Worm (Caenorhabditis elegans) whole organism, L4 larva: ENCODE measurements around the gene ttr-30.
A peak's percentile ranks its signal among the peaks of the same experiment; 100 is the strongest.

Source experiments
- F10B5.3 ChIP-seq: sonication (generic microtip); optimal IDR thresholded peaks from 2 replicates; lab custom pipeline; 2016; ENCODE audit warnings: mild to moderate bottlenecking, missing genetic modification characterization, missing compliant biosample characterization
- F26F4.8 ChIP-seq: fragments of 200-800 bp; sonication (Bioruptor generic); conservative IDR thresholded peaks from 2 replicates; pipeline ENCODE4 v1.3.6; 2022; ENCODE audit warnings: missing genetic modification characterization, missing compliant biosample characterization
- F37D6.2 ChIP-seq: sonication (generic microtip); optimal IDR thresholded peaks from 2 replicates; lab custom pipeline; 2016; ENCODE audit warnings: mild to moderate bottlenecking, missing genetic modification characterization, missing compliant biosample characterization
- R02D3.7 ChIP-seq: fragments of 150-350 bp; sonication (generic microtip); optimal IDR thresholded peaks from 3 replicates; lab custom pipeline; 2014; ENCODE audit warnings: missing biosample characterization, missing genetic modification characterization
- Y105C5A.15 ChIP-seq: fragments of 200-800 bp; sonication (Bioruptor generic); IDR thresholded peaks from 2 replicates; pipeline ENCODE4 v1.3.6; 2022; ENCODE audit warnings: missing genetic modification characterization, missing compliant biosample characterization
- Y48G9A.11 ChIP-seq: fragments of 200-800 bp; sonication (Bioruptor generic); IDR thresholded peaks from 2 replicates; pipeline ENCODE4 v1.3.6; 2022; ENCODE audit warnings: missing genetic modification reagents, missing genetic modification characterization, missing compliant biosample characterization
- ZK337.2 ChIP-seq: fragments of 200-800 bp; sonication (Bioruptor generic); IDR thresholded peaks from 2 replicates; pipeline ENCODE4 v1.3.6; 2022; ENCODE audit warnings: missing genetic modification reagents, missing genetic modification characterization, missing compliant biosample characterization
- aha-1 ChIP-seq: fragments of 150-350 bp; peaks from one replicate; lab custom pipeline; 2014; ENCODE audit warnings: missing biosample characterization, missing genetic modification characterization
- ama-1 ChIP-seq: fragments of 150-350 bp; optimal IDR thresholded peaks from 2 replicates; lab custom pipeline; 2014; ENCODE audit warnings: inconsistent platforms, mixed read lengths
- arid-1 ChIP-seq: fragments of 200-800 bp; sonication (Bioruptor generic); conservative IDR thresholded peaks from 2 replicates; pipeline ENCODE4 v1.3.6; 2022; ENCODE audit warnings: missing genetic modification reagents, missing genetic modification characterization, missing compliant biosample characterization
- ceh-62 ChIP-seq: sonication (generic microtip); optimal IDR thresholded peaks from 2 replicates; lab custom pipeline; 2017; ENCODE audit warnings: missing biosample characterization, missing genetic modification characterization
- ceh-82 ChIP-seq: sonication (generic microtip); optimal IDR thresholded peaks from 2 replicates; lab custom pipeline; 2017; ENCODE audit warnings: missing biosample characterization, missing genetic modification characterization
- daf-16 ChIP-seq, 3 experiments: sonication (generic microtip); optimal IDR thresholded peaks; 2 replicates each; lab custom pipeline; 2016 to 2017; ENCODE audit warnings: missing genetic modification characterization in 3 of 3, missing genetic modification reagents in 3 of 3, mild to moderate bottlenecking in 2 of 3, missing compliant biosample characterization in 2 of 3, missing biosample characterization in 1 of 3, moderate library complexity in 1 of 3
- daf-8 ChIP-seq: fragments of 200-800 bp; sonication (Bioruptor generic); IDR thresholded peaks from 2 replicates; pipeline ENCODE4 v1.3.6; 2022; ENCODE audit warnings: missing genetic modification characterization, missing compliant biosample characterization
- duxl-1 ChIP-seq: sonication (generic microtip); optimal IDR thresholded peaks from 2 replicates; lab custom pipeline; 2016; ENCODE audit warnings: mild to moderate bottlenecking, missing genetic modification characterization, moderate library complexity, missing compliant biosample characterization; ENCODE audit not compliant: poor library complexity
- fkh-10 ChIP-seq: fragments of 150-350 bp; optimal IDR thresholded peaks from 2 replicates; lab custom pipeline; 2014; ENCODE audit warnings: missing biosample characterization, missing genetic modification reagents, missing genetic modification characterization
- hlh-30 ChIP-seq: sonication (generic microtip); optimal IDR thresholded peaks from 2 replicates; lab custom pipeline; 2017; ENCODE audit warnings: antibody characterized with exemption, mild to moderate bottlenecking, missing genetic modification characterization, missing compliant biosample characterization; ENCODE audit not compliant: insufficient read depth
- lim-7 ChIP-seq: fragments of 200-800 bp; sonication (Bioruptor generic); IDR thresholded peaks from 2 replicates; pipeline ENCODE4 v1.3.6; 2022; ENCODE audit warnings: missing genetic modification characterization, missing compliant biosample characterization
- lin-1 ChIP-seq: fragments of 200-800 bp; sonication (Bioruptor generic); IDR thresholded peaks from 2 replicates; pipeline ENCODE4 v1.3.6; 2022; ENCODE audit warnings: missing genetic modification reagents, missing genetic modification characterization, missing compliant biosample characterization
- lin-13 ChIP-seq: fragments of 150-350 bp; optimal IDR thresholded peaks from 2 replicates; lab custom pipeline; 2014; ENCODE audit warnings: missing biosample characterization, missing genetic modification reagents, missing genetic modification characterization
- lin-29 ChIP-seq: fragments of 200-800 bp; sonication (Bioruptor generic); IDR thresholded peaks from 2 replicates; pipeline ENCODE4 v1.3.6; 2022; ENCODE audit warnings: missing genetic modification reagents, missing genetic modification characterization, missing compliant biosample characterization
- lin-38 ChIP-seq: fragments of 200-800 bp; sonication (Bioruptor generic); IDR thresholded peaks from 2 replicates; pipeline ENCODE4 v1.3.6; 2022; ENCODE audit warnings: missing genetic modification reagents, missing genetic modification characterization, missing compliant biosample characterization
- mep-1 ChIP-seq: fragments of 150-350 bp; sonication (generic microtip); optimal IDR thresholded peaks from 3 replicates; lab custom pipeline; 2014; ENCODE audit warnings: missing biosample characterization, missing genetic modification characterization
- mes-2 ChIP-seq: sonication (generic microtip); optimal IDR thresholded peaks from 2 replicates; lab custom pipeline; 2016; ENCODE audit warnings: missing genotype, mild to moderate bottlenecking, missing genetic modification characterization, missing compliant biosample characterization; ENCODE audit not compliant: poor library complexity, severe bottlenecking
- mxl-3 ChIP-seq: fragments of 200-800 bp; sonication (Bioruptor generic); optimal IDR thresholded peaks from 2 replicates; lab custom pipeline; 2018; ENCODE audit warnings: mild to moderate bottlenecking, missing genetic modification characterization, missing compliant biosample characterization
- nhr-102 ChIP-seq: sonication (generic microtip); optimal IDR thresholded peaks from 2 replicates; lab custom pipeline; 2016; ENCODE audit warnings: mild to moderate bottlenecking, missing genetic modification characterization, moderate library complexity, missing compliant biosample characterization
- nhr-237 ChIP-seq: sonication (generic microtip); optimal IDR thresholded peaks from 2 replicates; lab custom pipeline; 2017; ENCODE audit warnings: missing biosample characterization, missing genetic modification characterization
- nhr-25 ChIP-seq: sonication (generic microtip); optimal IDR thresholded peaks from 2 replicates; lab custom pipeline; 2017; ENCODE audit warnings: missing genetic modification characterization, mild to moderate bottlenecking, missing compliant biosample characterization, antibody characterized with exemption, moderate library complexity, borderline replicate concordance; ENCODE audit not compliant: insufficient read depth
- nhr-41 ChIP-seq: fragments of 200-800 bp; sonication (Bioruptor generic); IDR thresholded peaks from 2 replicates; pipeline ENCODE4 v1.3.6; 2022; ENCODE audit warnings: missing genetic modification reagents, missing genetic modification characterization, missing compliant biosample characterization
- nhr-76 ChIP-seq: fragments of 150-350 bp; optimal IDR thresholded peaks from 2 replicates; lab custom pipeline; 2014; ENCODE audit warnings: missing biosample characterization, missing genetic modification characterization
- rbr-2 ChIP-seq: sonication (generic microtip); optimal IDR thresholded peaks from 2 replicates; lab custom pipeline; 2016; ENCODE audit warnings: missing genotype, missing genetic modification characterization, missing compliant biosample characterization
- sdz-12 ChIP-seq: fragments of 200-800 bp; sonication (Bioruptor generic); optimal IDR thresholded peaks from 2 replicates; lab custom pipeline; 2018; ENCODE audit warnings: mild to moderate bottlenecking, missing genetic modification characterization, missing compliant biosample characterization
- set-16 ChIP-seq: fragments of 200-800 bp; sonication (Bioruptor generic); IDR thresholded peaks from 2 replicates; pipeline ENCODE4 v1.3.6; 2022; ENCODE audit warnings: missing genetic modification reagents, missing genetic modification characterization, missing compliant biosample characterization
- snpc-4 ChIP-seq: fragments of 150-350 bp; optimal IDR thresholded peaks from 2 replicates; lab custom pipeline; 2014; ENCODE audit warnings: missing biosample characterization, missing genetic modification characterization
- spr-1 ChIP-seq: sonication (generic microtip); optimal IDR thresholded peaks from 2 replicates; lab custom pipeline; 2016; ENCODE audit warnings: mild to moderate bottlenecking, missing genetic modification characterization, missing compliant biosample characterization
- spr-3 ChIP-seq: fragments of 200-800 bp; sonication (Bioruptor generic); optimal IDR thresholded peaks from 2 replicates; lab custom pipeline; 2018; ENCODE audit warnings: mild to moderate bottlenecking, missing genetic modification characterization, missing compliant biosample characterization
- tra-1 ChIP-seq: fragments of 200-800 bp; sonication (Bioruptor generic); IDR thresholded peaks from 2 replicates; pipeline ENCODE4 v1.3.6; 2022; ENCODE audit warnings: missing genetic modification reagents, missing genetic modification characterization, missing compliant biosample characterization
- unc-62 ChIP-seq, 3 experiments: fragments of 150-350 bp in 1 of 3; sonication (generic microtip); optimal IDR thresholded peaks in 2 of 3; peaks in 1 of 3; 1 replicate in 1 of 3; 2 replicates in 2 of 3; lab custom pipeline; 2014 to 2017; ENCODE audit warnings: missing biosample characterization in 3 of 3, missing genetic modification characterization in 3 of 3, missing genetic modification reagents in 3 of 3, missing genotype in 1 of 3
- vab-7 ChIP-seq: fragments of 200-800 bp; sonication (Bioruptor generic); IDR thresholded peaks from 2 replicates; pipeline ENCODE4 v1.3.6; 2022; ENCODE audit warnings: missing genetic modification reagents, missing genetic modification characterization, missing compliant biosample characterization
- zag-1 ChIP-seq: fragments of 150-350 bp; optimal IDR thresholded peaks from 2 replicates; lab custom pipeline; 2014; ENCODE audit warnings: missing biosample characterization, missing genetic modification characterization
- zfp-3 ChIP-seq: fragments of 200-800 bp; sonication (Bioruptor generic); conservative IDR thresholded peaks from 2 replicates; pipeline ENCODE4 v1.3.6; 2022; ENCODE audit warnings: missing genetic modification reagents, missing genetic modification characterization, missing compliant biosample characterization
- ztf-7 ChIP-seq: fragments of 150-350 bp; optimal IDR thresholded peaks from 2 replicates; lab custom pipeline; 2014; ENCODE audit warnings: missing biosample characterization, missing genetic modification characterization

Gene ttr-30

ce11 chrX:7330685-7331196 is at the start of gene ttr-30:
Gene ttr-30 (plus strand): TSS chrX:7330949.
- peak; percentile 1 for TF ChIP-seq nhr-25
- TF ChIP-seq zag-1 (tag; lab: Kevin White, UChicago): no peak
- no peak for TF ChIP-seq lin-13
- TF ChIP-seq nhr-41 (GFP tag; lab: Robert Waterston, UW): no peak
- TF ChIP-seq arid-1 (GFP tag; lab: Robert Waterston, UW): no peak

- no peak for TF ChIP-seq lin-13
- no peak for TF ChIP-seq snpc-4 (tag; lab: Kevin White, UChicago)
- no peak for TF ChIP-seq vab-7 (GFP tag; lab: Robert Waterston, UW)
- no peak for TF ChIP-seq F10B5.3
- peak; percentile 36; the same call in 1 of the 2 replicates for TF ChIP-seq set-16 (GFP tag; lab: Robert Waterston, UW)
- TF ChIP-seq daf-16 (GFP tag; optimal IDR thresholded peaks at IDR 0.05; lab: Kevin White, UChicago): no peak
- TF ChIP-seq daf-16 (tag; optimal IDR thresholded peaks at IDR 0.05; lab: Kevin White, UChicago): no peak
- TF ChIP-seq, all 104 proteins: peak for 1
Measured at ce11 chrX:7281347-7281746, 49.4 kb upstream of the ttr-30 start.

DNA sequence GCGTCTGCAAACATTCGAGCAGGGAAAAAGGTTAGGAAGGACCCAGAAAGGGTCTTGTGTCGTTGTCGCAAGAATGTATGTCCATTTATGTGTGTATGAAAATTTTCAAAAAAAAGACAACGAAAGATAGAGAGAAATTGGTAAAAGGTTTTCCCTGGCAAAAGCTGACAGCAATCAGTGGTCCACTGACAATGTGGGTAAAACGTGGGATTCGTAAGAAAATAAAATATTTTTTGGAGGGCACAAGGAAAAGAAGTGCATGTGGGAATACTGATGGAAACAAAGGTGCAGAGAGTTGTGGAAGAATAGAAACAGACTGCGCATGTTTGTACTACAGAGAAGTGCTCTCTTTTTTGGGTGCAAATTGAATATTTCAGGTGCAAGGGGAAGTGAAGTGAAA is 47.6 kb upstream of the ttr-30 start:
- TF ChIP-seq ceh-82 (tag; lab: Kevin White, UChicago): no peak
- TF ChIP-seq arid-1 (GFP tag; lab: Robert Waterston, UW): no peak
- TF ChIP-seq lin-1 (GFP tag; lab: Robert Waterston, UW): no peak
- no peak for TF ChIP-seq nhr-237 (tag; lab: Kevin White, UChicago)
- no peak for TF ChIP-seq F37D6.2
- peak in 1 of 2 experiments; percentile 8 for TF ChIP-seq unc-62 (GFP tag; optimal IDR thresholded peaks at IDR 0.05 in 1 of 2; lab: Kevin White, UChicago)
- TF ChIP-seq unc-62 (tag; optimal IDR thresholded peaks at IDR 0.05; lab: Kevin White, UChicago): no peak
- TF ChIP-seq mes-2 (tag; lab: Kevin White, UChicago): no peak
- TF ChIP-seq spr-3 (GFP tag; lab: Kevin White, UChicago): no peak
- TF ChIP-seq aha-1 (tag; lab: Kevin White, UChicago): peak; percentile 96
- no peak for TF ChIP-seq F26F4.8 (GFP tag; lab: Robert Waterston, UW)

DNA sequence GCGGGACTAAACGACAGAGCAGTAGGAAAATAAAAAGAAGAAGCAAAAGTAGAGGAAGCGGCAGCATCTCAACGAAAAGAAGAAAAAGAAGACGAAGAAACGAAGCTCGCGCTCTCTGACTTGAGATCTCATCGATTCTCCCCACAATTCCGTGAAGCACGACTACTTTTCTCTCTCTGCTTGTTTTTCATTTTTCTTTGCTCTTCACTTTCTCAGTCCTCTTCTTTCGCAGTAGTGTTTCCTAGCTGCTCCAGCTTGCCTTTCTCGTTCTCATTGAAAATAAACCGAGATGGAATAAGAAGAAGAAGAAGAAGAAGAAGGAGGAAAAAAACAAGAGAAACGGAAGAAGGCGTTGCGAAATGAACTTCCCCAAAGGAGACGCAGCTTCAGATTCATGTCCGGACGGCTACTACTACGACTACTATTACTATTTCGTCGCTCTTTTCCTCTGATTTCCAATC is 46.0 kb upstream of the ttr-30 start:
- TF ChIP-seq F10B5.3: no peak
- TF ChIP-seq lin-13: no peak
- TF ChIP-seq Y48G9A.11: no peak
- TF ChIP-seq nhr-102 (tag; lab: Kevin White, UChicago): no peak
- TF ChIP-seq nhr-41 (GFP tag; lab: Robert Waterston, UW): no peak
- peak; percentile 96 for TF ChIP-seq fkh-10
- no peak for TF ChIP-seq mxl-3 (GFP tag; lab: Kevin White, UChicago)
- peak; percentile 74 for TF ChIP-seq rbr-2
- TF ChIP-seq daf-8: no peak
- TF ChIP-seq tra-1 (GFP tag; lab: Robert Waterston, UW): no peak
- TF ChIP-seq lin-38 (GFP tag; lab: Robert Waterston, UW): no peak
- no peak for TF ChIP-seq zfp-3 (GFP tag; lab: Robert Waterston, UW)
- TF ChIP-seq ceh-62 (tag; lab: Kevin White, UChicago): no peak
- peak; percentile 79 for TF ChIP-seq F37D6.2
- no peak for TF ChIP-seq sdz-12 (GFP tag; lab: Kevin White, UChicago)
- TF ChIP-seq ZK337.2 (GFP tag; lab: Robert Waterston, UW): no peak
- peak in 1 of 2 experiments; percentile 86 for TF ChIP-seq unc-62 (GFP tag; optimal IDR thresholded peaks at IDR 0.05 in 1 of 2; lab: Kevin White, UChicago)
- TF ChIP-seq unc-62 (tag; optimal IDR thresholded peaks at IDR 0.05; lab: Kevin White, UChicago): no peak
- no peak for TF ChIP-seq ama-1 (lab: Kevin White, UChicago)
- no peak for TF ChIP-seq spr-1 (tag; lab: Kevin White, UChicago)
- no peak for TF ChIP-seq R02D3.7 (tag; lab: Kevin White, UChicago)
- no peak for TF ChIP-seq lin-29 (GFP tag; lab: Robert Waterston, UW)
- TF ChIP-seq lim-7: no peak
- no peak for TF ChIP-seq zag-1 (tag; lab: Kevin White, UChicago)
- TF ChIP-seq Y105C5A.15 (GFP tag; lab: Robert Waterston, UW): no peak
- TF ChIP-seq mep-1 (tag; lab: Kevin White, UChicago): peak; percentile 64
- TF ChIP-seq ztf-7 (tag; lab: Kevin White, UChicago): no peak
- TF ChIP-seq duxl-1 (tag; lab: Kevin White, UChicago): no peak
- TF ChIP-seq vab-7 (GFP tag; lab: Robert Waterston, UW): no peak
- TF ChIP-seq hlh-30 (tag; lab: Kevin White, UChicago): peak; percentile 11
- TF ChIP-seq nhr-76: no peak
- no peak for TF ChIP-seq nhr-25
